Worm (Caenorhabditis elegans) whole organism, L1 larva: ENCODE results near the gene C06E1.1.

Experiments
- C04F5.9 ChIP-seq: sonication (generic microtip); optimal IDR thresholded peaks from 2 replicates; lab custom pipeline; 2016; ENCODE audit warnings: missing genetic modification characterization, missing compliant biosample characterization
- Y116A8C.19 ChIP-seq: sonication (generic microtip); optimal IDR thresholded peaks from 2 replicates; lab custom pipeline; 2016; ENCODE audit warnings: missing compliant biosample characterization, missing genetic modification characterization, borderline replicate concordance
- blmp-1 ChIP-seq: fragments of 150-350 bp; optimal IDR thresholded peaks from 2 replicates; lab custom pipeline; 2014; ENCODE audit warnings: missing biosample characterization, missing genetic modification characterization
- ceh-63 ChIP-seq: fragments of 200-800 bp; sonication (Bioruptor generic); optimal IDR thresholded peaks from 2 replicates; lab custom pipeline; 2018; ENCODE audit warnings: mild to moderate bottlenecking, missing genetic modification characterization, missing compliant biosample characterization
- ceh-90 ChIP-seq: sonication (generic microtip); optimal IDR thresholded peaks from 2 replicates; lab custom pipeline; 2016; ENCODE audit warnings: missing genetic modification characterization, missing compliant biosample characterization
- dsc-1 ChIP-seq: sonication (generic microtip); optimal IDR thresholded peaks from 2 replicates; lab custom pipeline; 2016; ENCODE audit warnings: mild to moderate bottlenecking, missing genetic modification characterization, missing compliant biosample characterization
- efl-1 ChIP-seq, 4 experiments: fragments of 150-350 bp; optimal IDR thresholded peaks in 3 of 4; peaks in 1 of 4; 1 replicate in 1 of 4; 2 replicates in 3 of 4; lab custom pipeline; 2014; ENCODE audit warnings: missing biosample characterization in 2 of 4, missing genetic modification characterization in 2 of 4, missing genetic modification reagents in 2 of 4
- elt-3 ChIP-seq, 6 experiments: fragments of 150-350 bp in 1 of 6; sonication (generic microtip); optimal IDR thresholded peaks; 2 replicates each; lab custom pipeline; 2017 to 2018; ENCODE audit warnings: missing biosample characterization in 6 of 6, missing genetic modification characterization in 6 of 6, inconsistent platforms in 1 of 6
- ets-5 ChIP-seq: fragments of 200-800 bp; sonication (Bioruptor generic); IDR thresholded peaks from 2 replicates; pipeline ENCODE4 v1.3.6; 2022; ENCODE audit warnings: missing genetic modification characterization, missing compliant biosample characterization
- fkh-10 ChIP-seq: sonication (generic microtip); optimal IDR thresholded peaks from 2 replicates; lab custom pipeline; 2017; ENCODE audit warnings: missing biosample characterization, missing genetic modification reagents, missing genetic modification characterization
- hlh-4 ChIP-seq: sonication (generic microtip); optimal IDR thresholded peaks from 2 replicates; lab custom pipeline; 2016; ENCODE audit warnings: mild to moderate bottlenecking, missing genetic modification characterization, missing compliant biosample characterization
- isw-1 ChIP-seq: fragments of 200-800 bp; sonication (Bioruptor generic); IDR thresholded peaks from 2 replicates; pipeline ENCODE4 v1.3.6; 2022; ENCODE audit warnings: missing genetic modification characterization, missing compliant biosample characterization
- lin-14 ChIP-seq: fragments of 200-800 bp; sonication (Bioruptor generic); optimal IDR thresholded peaks from 2 replicates; lab custom pipeline; 2018; ENCODE audit warnings: mild to moderate bottlenecking, missing genetic modification characterization, moderate library complexity, missing compliant biosample characterization
- lsy-2 ChIP-seq, 2 experiments: fragments of 150-350 bp; optimal IDR thresholded peaks; 2 replicates each; lab custom pipeline; 2014; ENCODE audit warnings: missing biosample characterization in 2 of 2, missing genetic modification characterization in 2 of 2
- mdl-1 ChIP-seq, 2 experiments: fragments of 150-350 bp; optimal IDR thresholded peaks; 2 replicates each; lab custom pipeline; 2014 to 2017; ENCODE audit warnings: missing biosample characterization in 2 of 2, missing genetic modification characterization in 2 of 2, inconsistent platforms in 1 of 2
- nhr-237 ChIP-seq: fragments of 150-350 bp; optimal IDR thresholded peaks from 2 replicates; lab custom pipeline; 2014; ENCODE audit warnings: missing biosample characterization, missing genetic modification characterization
- nhr-28 ChIP-seq: fragments of 150-350 bp; optimal IDR thresholded peaks from 2 replicates; lab custom pipeline; 2014; ENCODE audit warnings: missing biosample characterization, missing genetic modification characterization
- nhr-77 ChIP-seq: fragments of 150-350 bp; optimal IDR thresholded peaks from 2 replicates; lab custom pipeline; 2014; ENCODE audit warnings: missing biosample characterization, missing genetic modification characterization
- nhr-84 ChIP-seq: sonication (generic microtip); optimal IDR thresholded peaks from 2 replicates; lab custom pipeline; 2017; ENCODE audit warnings: missing biosample characterization, missing genetic modification characterization
- nhr-85 ChIP-seq: sonication (generic microtip); peaks from one replicate; lab custom pipeline; 2016; ENCODE audit warnings: missing genetic modification characterization, inconsistent platforms, missing compliant biosample characterization
- snu-23 ChIP-seq: sonication (generic microtip); optimal IDR thresholded peaks from 2 replicates; lab custom pipeline; 2016; ENCODE audit warnings: missing genetic modification characterization, missing compliant biosample characterization
- swsn-7 ChIP-seq: sonication (generic microtip); optimal IDR thresholded peaks from 2 replicates; lab custom pipeline; 2016; ENCODE audit warnings: missing genetic modification characterization, missing compliant biosample characterization
- tlp-1 ChIP-seq: fragments of 150-350 bp; optimal IDR thresholded peaks from 2 replicates; lab custom pipeline; 2014; ENCODE audit warnings: missing biosample characterization, missing genetic modification characterization
- unc-130 ChIP-seq: fragments of 150-350 bp; optimal IDR thresholded peaks from 2 replicates; lab custom pipeline; 2017; ENCODE audit warnings: missing biosample characterization, missing genetic modification characterization, inconsistent platforms
- zag-1 ChIP-seq: fragments of 150-350 bp; optimal IDR thresholded peaks from 2 replicates; lab custom pipeline; 2014; ENCODE audit warnings: missing biosample characterization, missing genetic modification characterization
- zip-4 ChIP-seq: fragments of 200-800 bp; sonication (Bioruptor generic); optimal IDR thresholded peaks from 2 replicates; lab custom pipeline; 2018; ENCODE audit warnings: mild to moderate bottlenecking, missing genetic modification characterization, moderate library complexity, missing compliant biosample characterization
- ztf-11 ChIP-seq, 2 experiments: sonication (generic microtip); optimal IDR thresholded peaks; 2 replicates each; lab custom pipeline; 2016 to 2017; ENCODE audit warnings: missing genetic modification characterization in 2 of 2, missing biosample characterization in 1 of 2, missing compliant biosample characterization in 1 of 2
- ztf-4 ChIP-seq: fragments of 150-350 bp; optimal IDR thresholded peaks from 2 replicates; lab custom pipeline; 2014; ENCODE audit warnings: missing biosample characterization, missing genetic modification characterization

C06E1.1 gene

ce11 chrIII:8616587-8616986 is 11.0 kb downstream of the C06E1.1 start, which contains the start of gene C06E1.11:
Gene C06E1.11 (minus strand): TSS chrIII:8616687.
- TF ChIP-seq ztf-4 (tag; lab: Kevin White, UChicago) (no peak), efl-1 (optimal IDR thresholded peaks at IDR 0.05; lab: Kevin White, UChicago) (no peak), efl-1 (GFP tag; optimal IDR thresholded peaks at IDR 0.05 in 1 of 2; lab: Kevin White, UChicago) (peak in 1 of 2 experiments; percentile 35)
- TF ChIP-seq, all 84 proteins: peak for 1

DNA sequence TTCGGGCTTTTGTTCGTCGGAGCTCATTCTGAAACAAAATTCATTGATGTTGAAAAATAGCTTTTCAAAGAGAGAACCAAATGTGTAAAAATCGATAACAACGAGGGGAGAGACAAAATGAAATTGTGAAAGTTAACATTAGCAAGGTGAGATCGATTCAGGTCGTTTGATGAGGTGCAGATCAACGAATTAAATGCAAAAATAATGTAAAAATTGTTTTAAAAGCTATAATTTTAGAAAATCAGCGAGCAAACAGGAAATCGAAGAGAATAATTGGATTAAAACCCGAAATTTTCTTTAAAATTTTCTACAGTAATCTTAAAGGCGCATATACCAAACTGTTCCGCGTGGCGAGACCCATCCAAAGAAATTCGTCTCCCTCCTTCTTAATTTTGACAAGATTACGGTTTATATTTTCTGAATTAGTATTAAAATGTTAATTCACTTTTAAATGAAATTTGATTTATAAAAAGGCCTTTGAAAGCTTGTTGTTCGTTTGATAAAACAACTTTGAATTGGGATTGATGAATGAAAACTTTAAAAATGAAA is 12.9 kb downstream of the C06E1.1 start, which contains the start of gene C13G5.2:
TSS of gene C13G5.2 (minus strand) at position 51 of the 549 bp plus-strand sequence.
- no peak for TF ChIP-seq swsn-7 (tag; lab: Kevin White, UChicago)
- no peak for TF ChIP-seq efl-1 (optimal IDR thresholded peaks at IDR 0.05; lab: Kevin White, UChicago)
- peak in 1 of 2 experiments; percentile 33 for TF ChIP-seq efl-1 (GFP tag; optimal IDR thresholded peaks at IDR 0.05 in 1 of 2; lab: Kevin White, UChicago)

DNA sequence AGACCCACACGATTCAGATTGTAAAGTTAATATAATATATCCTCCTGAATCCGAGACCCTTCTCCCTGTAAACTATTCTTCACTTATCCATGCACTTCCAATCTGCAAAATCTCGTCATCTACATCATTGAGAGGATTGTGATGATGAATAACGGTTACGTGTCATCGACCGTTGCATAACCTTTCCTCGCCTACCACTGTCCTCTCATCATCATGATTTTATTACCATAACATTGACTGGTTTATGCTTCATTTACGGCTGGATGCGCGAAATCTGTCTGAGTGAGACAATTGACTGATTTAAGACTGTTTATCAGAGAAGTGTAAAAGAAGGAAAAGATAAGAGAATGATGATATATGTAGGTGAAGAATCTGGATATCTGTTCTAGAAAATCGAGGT is 14.6 kb downstream of the C06E1.1 start:
- TF ChIP-seq ceh-90 (tag; lab: Kevin White, UChicago): no peak
- TF ChIP-seq unc-130 (tag; lab: Kevin White, UChicago): no peak
- no peak for TF ChIP-seq nhr-28
- no peak for TF ChIP-seq hlh-4 (tag; lab: Kevin White, UChicago)

- TF ChIP-seq nhr-85: peak; percentile 87
- peak in 1 of 2 experiments; percentile 44 for TF ChIP-seq lsy-2 (tag; optimal IDR thresholded peaks at IDR 0.05; lab: Kevin White, UChicago)
- TF ChIP-seq C04F5.9: no peak
- no peak for TF ChIP-seq fkh-10 (GFP tag; lab: Kevin White, UChicago)
- TF ChIP-seq dsc-1 (tag; lab: Kevin White, UChicago): no peak
- TF ChIP-seq ztf-11 (tag; optimal IDR thresholded peaks at IDR 0.05; lab: Kevin White, UChicago): no peak
- peak; percentile 49 for TF ChIP-seq blmp-1 (tag; lab: Kevin White, UChicago)
- peak; percentile 70 for TF ChIP-seq lin-14 (GFP tag; lab: Kevin White, UChicago)
- no peak for TF ChIP-seq Y116A8C.19 (tag; lab: Kevin White, UChicago)
- no peak for TF ChIP-seq tlp-1 (tag; lab: Kevin White, UChicago)
These were observed 15.4 kb downstream of the C06E1.1 start for ce11 chrIII:8621002-8621401.

- TF ChIP-seq zag-1 (tag; lab: Kevin White, UChicago) (no peak), nhr-84 (tag; lab: Kevin White, UChicago) (no peak)
These were observed 16.4 kb downstream of the C06E1.1 start for ce11 chrIII:8621982-8622381.

DNA sequence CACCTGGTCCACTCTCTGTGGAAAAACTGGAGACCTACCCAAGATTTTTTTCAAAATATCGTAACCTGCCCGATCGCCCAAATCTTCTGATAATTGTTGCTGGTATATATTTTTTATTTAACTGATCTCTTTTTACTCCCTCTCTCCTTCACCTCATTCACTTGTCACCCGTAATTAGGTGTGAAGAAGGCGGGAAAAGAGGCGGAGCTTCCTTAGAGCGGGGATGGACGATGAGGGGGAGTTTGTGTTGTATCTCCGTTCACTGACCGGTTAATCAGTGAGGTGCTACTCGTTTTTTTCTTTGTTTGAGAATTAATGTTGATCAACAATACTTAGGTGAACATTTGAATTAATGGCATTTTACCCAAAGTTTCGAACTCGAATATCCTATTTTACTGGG is 16.8 kb downstream of the C06E1.1 start, which contains the start of gene ceh-16:
TSS of gene ceh-16 (plus strand) at position 301 of the 400 bp plus-strand sequence.
- no peak for TF ChIP-seq ceh-63 (GFP tag; lab: Kevin White, UChicago)
- TF ChIP-seq snu-23: no peak
- TF ChIP-seq zip-4: no peak
- no peak for TF ChIP-seq ets-5 (GFP tag; lab: Robert Waterston, UW)
- TF ChIP-seq tlp-1 (tag; lab: Kevin White, UChicago): no peak
- TF ChIP-seq nhr-28: no peak
- TF ChIP-seq mdl-1 (tag; optimal IDR thresholded peaks at IDR 0.05; lab: Kevin White, UChicago): no peak
- no peak for TF ChIP-seq nhr-77 (tag; lab: Kevin White, UChicago)
- no peak for TF ChIP-seq isw-1 (GFP tag; lab: Robert Waterston, UW)
- no peak for TF ChIP-seq elt-3 (tag; optimal IDR thresholded peaks at IDR 0.05; lab: Kevin White, UChicago)
- TF ChIP-seq, all 84 proteins: peak for 0

DNA sequence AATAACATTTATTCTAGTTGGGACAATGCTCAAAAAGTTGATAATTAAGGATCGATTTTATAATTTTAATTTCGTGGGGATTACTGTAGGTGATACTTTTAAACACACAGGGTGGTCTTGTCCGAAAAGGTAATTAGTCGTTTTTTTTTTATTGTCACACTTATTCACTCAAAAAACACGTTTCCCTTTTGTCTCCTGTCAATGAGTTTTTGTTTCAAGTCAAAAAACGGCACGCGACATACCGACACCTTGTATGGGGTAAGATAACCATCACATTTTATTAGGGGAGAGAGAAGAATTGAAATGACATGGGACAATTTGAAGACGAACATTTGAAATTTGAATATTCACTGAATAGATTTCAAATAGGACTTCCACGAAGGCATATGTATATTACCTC is 19.5 kb downstream of the C06E1.1 start:
- TF ChIP-seq nhr-237 (tag; lab: Kevin White, UChicago) (no peak), efl-1 (optimal IDR thresholded peaks at IDR 0.05; lab: Kevin White, UChicago) (no peak), efl-1 (GFP tag; optimal IDR thresholded peaks at IDR 0.05 in 1 of 2; lab: Kevin White, UChicago) (peak in 1 of 2 experiments; percentile 46)
